Worm (Caenorhabditis elegans) whole organism, L4/young adult: Measurements from ENCODE around the gene F28C1.3.

ENCODE experiments used
- W03F9.2 ChIP-seq: fragments of 150-350 bp; optimal IDR thresholded peaks from 2 replicates; lab custom pipeline; 2014; ENCODE audit warnings: missing biosample characterization, missing genetic modification characterization
- dao-5 ChIP-seq: sonication (generic microtip); optimal IDR thresholded peaks from 2 replicates; lab custom pipeline; 2016; ENCODE audit warnings: missing genotype, missing genetic modification characterization, moderate library complexity, missing compliant biosample characterization

DNA sequence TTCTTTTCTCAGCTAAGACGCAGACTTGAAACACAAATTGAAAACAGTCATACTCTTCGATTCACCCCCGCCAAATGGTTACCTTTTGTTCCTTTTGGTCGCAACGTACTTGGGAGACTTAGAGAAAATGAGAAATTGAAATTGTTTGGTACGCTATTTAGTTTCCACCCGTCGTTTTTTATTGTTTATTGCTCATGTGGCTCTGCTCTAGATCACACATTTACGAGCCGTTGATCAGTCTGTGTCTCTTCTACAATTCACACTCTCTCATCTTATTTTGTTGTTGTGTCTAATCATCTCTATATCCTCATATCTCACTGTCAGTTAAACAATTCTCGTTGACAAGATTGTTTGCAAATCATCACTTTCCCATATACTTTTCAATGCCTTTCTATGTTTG is 19.5 kb downstream of the F28C1.3 start:
- TF ChIP-seq W03F9.2 (tag; lab: Kevin White, UChicago) (no peak), dao-5 (tag; lab: Kevin White, UChicago) (no peak)
